Worm (Caenorhabditis elegans): ENCODE data around the gene F46F2.5.

DNA sequence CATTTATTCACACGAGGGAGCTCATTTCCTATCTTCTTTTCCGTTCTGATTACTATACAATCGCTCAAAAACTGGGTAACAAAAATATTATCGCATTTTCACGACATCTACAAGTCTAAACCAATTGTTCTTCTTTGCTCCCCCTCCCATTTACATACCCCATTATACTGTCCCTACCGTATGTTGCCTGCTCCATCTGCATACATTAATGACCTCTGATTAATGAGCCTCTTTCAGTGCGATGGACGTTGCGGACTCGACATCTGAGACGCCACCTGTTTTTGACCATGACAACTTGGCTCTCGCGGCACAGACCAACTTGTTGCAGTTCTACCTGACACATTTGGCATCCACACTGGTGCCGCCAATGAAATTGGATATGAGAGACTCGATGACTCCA is 46.6 kb downstream of the F46F2.5 start, which contains the start of gene nhr-91:
- TF ChIP-seq ama-1 (optimal IDR thresholded peaks at IDR 0.05) = no peak
- no peak for TF ChIP-seq B0310.2 (tag; optimal IDR thresholded peaks at IDR 0.05)
- TF ChIP-seq pes-1 (GFP tag; IDR thresholded peaks at IDR 0.05) = no peak
- TF ChIP-seq flt-1 (GFP tag; IDR thresholded peaks at IDR 0.05) = no peak
- TF ChIP-seq tbx-37 (GFP tag; conservative IDR thresholded peaks at IDR 0.05) = no peak
- no peak for TF ChIP-seq scrt-1 (GFP tag; IDR thresholded peaks at IDR 0.05)
- no peak for TF ChIP-seq hmbx-1 (tag; optimal IDR thresholded peaks at IDR 0.05)
- no peak for TF ChIP-seq ets-7 (tag; optimal IDR thresholded peaks at IDR 0.05)
- no peak for TF ChIP-seq hmg-4 (GFP tag; optimal IDR thresholded peaks at IDR 0.05)
- TF ChIP-seq sea-1 (GFP tag; conservative IDR thresholded peaks at IDR 0.05) = no peak
- no peak for TF ChIP-seq aly-1 (tag; optimal IDR thresholded peaks at IDR 0.05)
- no peak for TF ChIP-seq F13C5.2 (tag; optimal IDR thresholded peaks at IDR 0.05)
- no peak for TF ChIP-seq ceh-13 (GFP tag; optimal IDR thresholded peaks at IDR 0.05)

Data from whole organism, early embryonic.